Worm (Caenorhabditis elegans) whole organism, young adult: Measurements from ENCODE around the gene C50H11.13.

Source experiments
- F10E7.11 ChIP-seq: sonication (generic microtip); optimal IDR thresholded peaks from 2 replicates; lab custom pipeline; 2017; ENCODE audit warnings: mild to moderate bottlenecking, missing genetic modification characterization, moderate library complexity, missing compliant biosample characterization
- F39B2.1 ChIP-seq: fragments of 200-800 bp; sonication (Bioruptor generic); IDR thresholded peaks from 2 replicates; pipeline ENCODE4 v1.3.6; 2022; ENCODE audit warnings: missing genetic modification reagents, missing genetic modification characterization, missing compliant biosample characterization
- K11D2.4 ChIP-seq: fragments of 200-800 bp; sonication (Bioruptor generic); IDR thresholded peaks from 2 replicates; pipeline ENCODE4 v1.3.6; 2022; ENCODE audit warnings: missing genetic modification reagents, missing genetic modification characterization, missing compliant biosample characterization
- T07F8.4 ChIP-seq: sonication (generic microtip); optimal IDR thresholded peaks from 2 replicates; lab custom pipeline; 2016; ENCODE audit warnings: mild to moderate bottlenecking, missing genetic modification characterization, moderate library complexity, missing compliant biosample characterization
- T26A5.8 ChIP-seq: sonication (generic microtip); optimal IDR thresholded peaks from 2 replicates; lab custom pipeline; 2016; ENCODE audit warnings: missing genetic modification characterization, missing compliant biosample characterization
- Y56A3A.18 ChIP-seq: fragments of 200-800 bp; sonication (Bioruptor generic); IDR thresholded peaks from 2 replicates; pipeline ENCODE4 v1.3.6; 2022; ENCODE audit warnings: missing genetic modification reagents, missing genetic modification characterization, missing compliant biosample characterization
- Y95B8A.8 ChIP-seq: fragments of 200-800 bp; sonication (Bioruptor generic); IDR thresholded peaks from 2 replicates; pipeline ENCODE4 v1.3.6; 2022; ENCODE audit warnings: missing genetic modification reagents, missing genetic modification characterization, missing compliant biosample characterization
- ZK185.1 ChIP-seq: sonication (generic microtip); optimal IDR thresholded peaks from 2 replicates; lab custom pipeline; 2016; ENCODE audit warnings: mild to moderate bottlenecking, missing genetic modification characterization, missing compliant biosample characterization; ENCODE audit not compliant: poor library complexity, severe bottlenecking
- attf-5 ChIP-seq: fragments of 200-800 bp; sonication (Bioruptor generic); optimal IDR thresholded peaks from 2 replicates; lab custom pipeline; 2018; ENCODE audit warnings: mild to moderate bottlenecking, missing genetic modification characterization, missing compliant biosample characterization
- ceh-27 ChIP-seq: fragments of 200-800 bp; sonication (Bioruptor generic); optimal IDR thresholded peaks from 2 replicates; lab custom pipeline; 2018; ENCODE audit warnings: mild to moderate bottlenecking, missing genetic modification characterization, moderate library complexity, missing compliant biosample characterization
- ceh-91 ChIP-seq: fragments of 200-800 bp; sonication (Bioruptor generic); IDR thresholded peaks from 2 replicates; pipeline ENCODE4 v1.3.6; 2022; ENCODE audit warnings: missing genetic modification reagents, missing genetic modification characterization, missing compliant biosample characterization
- chd-7 ChIP-seq: sonication (generic microtip); optimal IDR thresholded peaks from 2 replicates; lab custom pipeline; 2016; ENCODE audit warnings: mild to moderate bottlenecking, missing genetic modification characterization, moderate library complexity, missing compliant biosample characterization
- dox-1 ChIP-seq: fragments of 200-800 bp; sonication (Bioruptor generic); IDR thresholded peaks from 2 replicates; pipeline ENCODE4 v1.3.6; 2022; ENCODE audit warnings: missing genetic modification reagents, missing genetic modification characterization, missing compliant biosample characterization
- ekl-4 ChIP-seq: fragments of 200-800 bp; sonication (Bioruptor generic); IDR thresholded peaks from 2 replicates; pipeline ENCODE4 v1.3.6; 2022; ENCODE audit warnings: missing genetic modification reagents, missing genetic modification characterization, missing compliant biosample characterization
- him-1 ChIP-seq: sonication (generic microtip); optimal IDR thresholded peaks from 2 replicates; lab custom pipeline; 2016; ENCODE audit warnings: missing genotype, missing genetic modification reagents, missing genetic modification characterization, missing compliant biosample characterization
- hsf-1 ChIP-seq: fragments of 200-800 bp; sonication (Bioruptor generic); IDR thresholded peaks from 2 replicates; pipeline ENCODE4 v1.3.6; 2022; ENCODE audit warnings: missing genetic modification reagents, missing genetic modification characterization, missing compliant biosample characterization
- lag-1 ChIP-seq: fragments of 200-800 bp; sonication (Bioruptor generic); IDR thresholded peaks from 2 replicates; pipeline ENCODE4 v1.3.6; 2022; ENCODE audit warnings: missing genetic modification reagents, missing genetic modification characterization, missing compliant biosample characterization
- madf-8 ChIP-seq: fragments of 200-800 bp; sonication (Bioruptor generic); conservative IDR thresholded peaks from 2 replicates; pipeline ENCODE4 v1.3.6; 2022; ENCODE audit warnings: missing genetic modification reagents, missing genetic modification characterization, missing compliant biosample characterization
- mcd-1 ChIP-seq: fragments of 200-800 bp; sonication (Bioruptor generic); IDR thresholded peaks from 2 replicates; pipeline ENCODE4 v1.3.6; 2022; ENCODE audit warnings: missing genetic modification reagents, missing genetic modification characterization, missing compliant biosample characterization
- nhr-120 ChIP-seq: fragments of 200-800 bp; sonication (Bioruptor generic); IDR thresholded peaks from 2 replicates; pipeline ENCODE4 v1.3.6; 2022; ENCODE audit warnings: missing genetic modification characterization, missing compliant biosample characterization
- nhr-80 ChIP-seq: sonication (generic microtip); optimal IDR thresholded peaks from 2 replicates; lab custom pipeline; 2016; ENCODE audit warnings: missing genetic modification characterization, missing compliant biosample characterization
- rec-8 ChIP-seq, 2 experiments: sonication (generic microtip); optimal IDR thresholded peaks; 2 replicates each; lab custom pipeline; 2016; ENCODE audit warnings: mild to moderate bottlenecking in 2 of 2, missing genetic modification characterization in 2 of 2, missing genetic modification reagents in 2 of 2, missing genotype in 2 of 2, missing biosample characterization in 1 of 2, missing compliant biosample characterization in 1 of 2, moderate library complexity in 1 of 2
- snpc-1.3 ChIP-seq: sonication (generic microtip); optimal IDR thresholded peaks from 2 replicates; lab custom pipeline; 2017; ENCODE audit warnings: missing genetic modification characterization, mild to moderate bottlenecking, missing compliant biosample characterization, antibody characterized with exemption, moderate library complexity, missing genotype, missing genetic modification reagents; ENCODE audit not compliant: insufficient read depth
- snpc-3.4 ChIP-seq: sonication (generic microtip); optimal IDR thresholded peaks from 2 replicates; lab custom pipeline; 2017; ENCODE audit warnings: missing genetic modification characterization, mild to moderate bottlenecking, missing compliant biosample characterization, antibody characterized with exemption, moderate library complexity, missing genotype, missing genetic modification reagents
- somi-1 ChIP-seq: fragments of 200-800 bp; sonication (Bioruptor generic); optimal IDR thresholded peaks from 2 replicates; lab custom pipeline; 2018; ENCODE audit warnings: mild to moderate bottlenecking, missing genetic modification characterization, missing compliant biosample characterization
- tbx-9 ChIP-seq: sonication (generic microtip); optimal IDR thresholded peaks from 2 replicates; lab custom pipeline; 2016; ENCODE audit warnings: borderline replicate concordance, missing genetic modification characterization, inconsistent platforms, missing compliant biosample characterization
- zfh-2 ChIP-seq: fragments of 200-800 bp; sonication (Bioruptor generic); conservative IDR thresholded peaks from 2 replicates; pipeline ENCODE4 v1.3.6; 2022; ENCODE audit warnings: missing genetic modification reagents, missing genetic modification characterization, missing compliant biosample characterization
- ztf-22 ChIP-seq: fragments of 200-800 bp; sonication (Bioruptor generic); optimal IDR thresholded peaks from 2 replicates; lab custom pipeline; 2018; ENCODE audit warnings: mild to moderate bottlenecking, missing genetic modification characterization, moderate library complexity, missing compliant biosample characterization
- ztf-3 ChIP-seq: fragments of 200-800 bp; sonication (Bioruptor generic); optimal IDR thresholded peaks from 2 replicates; lab custom pipeline; 2018; ENCODE audit warnings: mild to moderate bottlenecking, missing genetic modification characterization, missing compliant biosample characterization

C50H11.13 gene

ce11 chrV:3071548-3071947 is at the start of gene C50H11.13:
TSS of gene C50H11.13 (minus strand) at chrV:3071648.
- no peak for TF ChIP-seq ztf-22 (GFP tag; lab: Kevin White, UChicago)
- no peak for TF ChIP-seq chd-7 (tag; lab: Kevin White, UChicago)
- no peak for TF ChIP-seq T26A5.8 (tag; lab: Kevin White, UChicago)
- no peak for TF ChIP-seq F10E7.11 (tag; lab: Kevin White, UChicago)
- TF ChIP-seq mcd-1 (GFP tag; lab: Robert Waterston, UW), result no peak
- no peak for TF ChIP-seq Y95B8A.8
- no peak for TF ChIP-seq rec-8 (tag; optimal IDR thresholded peaks at IDR 0.05; lab: Kevin White, UChicago)
- no peak for TF ChIP-seq nhr-80 (tag; lab: Kevin White, UChicago)

ce11 chrV:3119185-3119584 is 47.7 kb upstream of the C50H11.13 start:
- TF ChIP-seq nhr-80 (tag; lab: Kevin White, UChicago) (peak; percentile 50), snpc-3.4 (tag; lab: Kevin White, UChicago) (no peak), dox-1 (0 out of 2 replicates have a peak, but pooled peaks have one; percentile 34), snpc-1.3 (tag; lab: Kevin White, UChicago) (no peak), zfh-2 (GFP tag; lab: Robert Waterston, UW) (no peak), nhr-120 (GFP tag; lab: Robert Waterston, UW) (no peak)
- TF ChIP-seq, all 124 proteins: peak for 2

DNA sequence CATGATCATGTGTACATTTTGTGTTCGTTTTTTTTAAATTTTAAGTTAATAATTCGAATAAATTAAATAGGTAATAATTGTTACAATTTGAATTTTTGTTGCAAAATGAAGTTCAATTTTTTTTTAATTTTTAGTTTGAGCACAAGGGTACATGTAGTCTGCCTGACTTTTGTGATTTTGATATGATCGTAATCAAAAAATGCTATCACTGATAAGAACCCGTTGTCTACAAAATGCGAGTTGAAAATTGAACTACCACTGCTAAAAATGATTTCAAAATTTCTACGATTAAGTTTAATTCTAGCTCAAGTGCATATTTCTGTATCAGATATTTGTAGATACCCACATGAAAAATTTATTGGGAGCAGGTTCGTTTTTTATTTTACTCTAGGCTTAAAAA is 46.7 kb upstream of the C50H11.13 start, which contains the start of gene clec-210:
TSS of gene clec-210 (plus strand) at position 211 of the 400 bp plus-strand sequence.
- no peak for TF ChIP-seq mcd-1 (GFP tag; lab: Robert Waterston, UW)
- TF ChIP-seq nhr-80 (tag; lab: Kevin White, UChicago), result peak; percentile 33
- TF ChIP-seq, all 124 proteins: peak for 1

DNA sequence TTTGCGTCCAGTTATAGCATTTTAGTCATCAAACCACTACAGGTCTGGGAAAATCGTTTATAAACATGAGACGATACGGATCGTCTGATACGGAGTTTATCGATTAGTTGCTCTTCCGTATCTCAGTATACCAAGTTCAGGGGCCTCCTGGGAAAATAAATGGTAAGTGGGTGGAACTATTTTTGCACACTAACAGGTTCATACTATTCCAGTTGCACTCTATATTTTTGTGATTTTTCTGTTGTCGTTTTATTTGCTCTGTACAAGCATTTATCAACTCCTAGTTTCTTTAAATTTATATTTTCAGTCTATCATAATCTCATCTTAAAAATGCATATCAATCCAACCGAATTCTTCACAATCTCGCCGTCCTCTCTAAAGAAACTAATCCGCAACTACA is 43.5 kb upstream of the C50H11.13 start, which contains the start of gene Y73C8C.3:
TSS of gene Y73C8C.3 (plus strand) at position 301 of the 400 bp plus-strand sequence.
- TF ChIP-seq ceh-27, result no peak
- TF ChIP-seq F39B2.1 (GFP tag; lab: Robert Waterston, UW), result no peak
- TF ChIP-seq tbx-9 (tag; lab: Kevin White, UChicago), result no peak
- no peak for TF ChIP-seq ekl-4 (GFP tag; lab: Robert Waterston, UW)
- no peak for TF ChIP-seq lag-1 (GFP tag; lab: Robert Waterston, UW)
- no peak for TF ChIP-seq ceh-91 (GFP tag; lab: Robert Waterston, UW)
- no peak for TF ChIP-seq Y56A3A.18 (GFP tag; lab: Robert Waterston, UW)
- TF ChIP-seq him-1, result no peak
- no peak for TF ChIP-seq K11D2.4
- no peak for TF ChIP-seq ZK185.1

DNA sequence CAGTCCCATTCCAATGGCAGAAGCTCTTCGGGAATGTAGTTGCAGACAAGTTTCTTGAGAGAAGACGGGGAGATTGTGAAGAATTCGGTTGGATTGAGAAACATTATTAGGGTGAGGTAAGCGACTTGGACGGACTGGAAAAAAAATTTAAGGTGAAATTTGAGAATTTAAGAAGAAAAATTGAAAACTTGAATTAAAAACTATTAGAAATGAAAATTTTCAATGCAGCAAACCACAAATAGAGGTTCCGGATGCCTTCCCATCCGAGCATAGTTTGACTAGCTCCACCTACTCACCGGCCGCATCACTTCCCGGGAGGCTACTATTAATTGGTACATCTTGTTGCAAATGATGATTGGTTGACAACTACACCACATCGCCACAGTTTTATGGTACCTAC is 42.3 kb upstream of the C50H11.13 start, which contains the start of gene Y73C8C.8:
TSS of gene Y73C8C.8 (minus strand) at position 101 of the 400 bp plus-strand sequence.
- TF ChIP-seq madf-8 (GFP tag; lab: Robert Waterston, UW), result no peak
- TF ChIP-seq ztf-3 (GFP tag; lab: Kevin White, UChicago), result no peak
- TF ChIP-seq somi-1 (GFP tag; lab: Kevin White, UChicago), result no peak
- TF ChIP-seq tbx-9 (tag; lab: Kevin White, UChicago), result no peak

- TF ChIP-seq T07F8.4 (tag; lab: Kevin White, UChicago) (no peak), attf-5 (GFP tag; lab: Kevin White, UChicago) (no peak), hsf-1 (GFP tag; lab: Robert Waterston, UW) (no peak)
Observed at ce11 chrV:3112198-3112597, 40.8 kb upstream of the C50H11.13 start.
